Worm (Caenorhabditis elegans) whole organism, L4 larva: ENCODE data around the gene cit-1.1.

ENCODE experiments used
- Y105C5A.15 ChIP-seq: fragments of 200-800 bp; sonication (Bioruptor generic); IDR thresholded peaks from 2 replicates; pipeline ENCODE4 v1.3.6; 2022; ENCODE audit warnings: missing genetic modification characterization, missing compliant biosample characterization
- aha-1 ChIP-seq: fragments of 150-350 bp; peaks from one replicate; lab custom pipeline; 2014; ENCODE audit warnings: missing biosample characterization, missing genetic modification characterization
- cey-2 ChIP-seq: sonication (generic microtip); optimal IDR thresholded peaks from 3 replicates; lab custom pipeline; 2017; ENCODE audit warnings: missing genetic modification characterization, mild to moderate bottlenecking, missing compliant biosample characterization, antibody characterized with exemption, borderline replicate concordance; ENCODE audit not compliant: insufficient read depth
- dve-1 ChIP-seq: sonication (generic microtip); optimal IDR thresholded peaks from 2 replicates; lab custom pipeline; 2017; ENCODE audit warnings: antibody characterized with exemption, mild to moderate bottlenecking, missing genetic modification characterization, missing compliant biosample characterization; ENCODE audit not compliant: insufficient read depth
- fkh-10 ChIP-seq: fragments of 150-350 bp; optimal IDR thresholded peaks from 2 replicates; lab custom pipeline; 2014; ENCODE audit warnings: missing biosample characterization, missing genetic modification reagents, missing genetic modification characterization
- fos-1 ChIP-seq: fragments of 150-350 bp; optimal IDR thresholded peaks from 2 replicates; lab custom pipeline; 2014; ENCODE audit warnings: missing biosample characterization, missing genetic modification characterization
- jun-1 ChIP-seq: fragments of 150-350 bp; optimal IDR thresholded peaks from 2 replicates; lab custom pipeline; 2014; ENCODE audit warnings: missing biosample characterization, missing genetic modification reagents, missing genetic modification characterization
- mxl-3 ChIP-seq: fragments of 200-800 bp; sonication (Bioruptor generic); optimal IDR thresholded peaks from 2 replicates; lab custom pipeline; 2018; ENCODE audit warnings: mild to moderate bottlenecking, missing genetic modification characterization, missing compliant biosample characterization
- nhr-11 ChIP-seq: fragments of 150-350 bp; optimal IDR thresholded peaks from 2 replicates; lab custom pipeline; 2014; ENCODE audit warnings: missing biosample characterization, missing genetic modification characterization
- nhr-111 ChIP-seq: fragments of 200-800 bp; sonication (Bioruptor generic); optimal IDR thresholded peaks from 2 replicates; lab custom pipeline; 2018; ENCODE audit warnings: mild to moderate bottlenecking, missing genetic modification characterization, missing compliant biosample characterization
- pha-4 ChIP-seq, 2 experiments: fragments of 150-350 bp in 1 of 2; fragments of 200-800 bp in 1 of 2; sonication (Bioruptor generic) in 1 of 2; IDR thresholded peaks in 1 of 2; optimal IDR thresholded peaks in 1 of 2; 2 replicates each; pipeline versions ENCODE4 v1.3.6 to Lab custom; 2014 to 2022; ENCODE audit warnings: missing genetic modification characterization in 2 of 2, missing genetic modification reagents in 2 of 2, missing biosample characterization in 1 of 2, missing compliant biosample characterization in 1 of 2
- skn-1 ChIP-seq: fragments of 150-350 bp; optimal IDR thresholded peaks from 2 replicates; lab custom pipeline; 2014; ENCODE audit warnings: missing biosample characterization, missing genetic modification characterization
- zag-1 ChIP-seq: fragments of 150-350 bp; optimal IDR thresholded peaks from 2 replicates; lab custom pipeline; 2014; ENCODE audit warnings: missing biosample characterization, missing genetic modification characterization

- TF ChIP-seq fos-1 (tag; lab: Kevin White, UChicago): no peak
- no peak for TF ChIP-seq nhr-111 (GFP tag; lab: Kevin White, UChicago)
- TF ChIP-seq nhr-11 (tag; lab: Kevin White, UChicago): no peak
- TF ChIP-seq skn-1 (tag; lab: Kevin White, UChicago): no peak
- TF ChIP-seq mxl-3 (GFP tag; lab: Kevin White, UChicago): no peak
- TF ChIP-seq aha-1 (tag; lab: Kevin White, UChicago): no peak
- TF ChIP-seq pha-4 (GFP tag; IDR thresholded peaks at IDR 0.05; lab: Robert Waterston, UW): no peak
- TF ChIP-seq pha-4 (tag; optimal IDR thresholded peaks at IDR 0.05; lab: Kevin White, UChicago): no peak
- no peak for TF ChIP-seq zag-1 (tag; lab: Kevin White, UChicago)
- no peak for TF ChIP-seq jun-1 (tag; lab: Kevin White, UChicago)
- no peak for TF ChIP-seq fkh-10
- TF ChIP-seq Y105C5A.15 (GFP tag; lab: Robert Waterston, UW): no peak
- TF ChIP-seq dve-1 (tag; lab: Kevin White, UChicago): no peak
- TF ChIP-seq cey-2: no peak
Observed at ce11 chrIII:7981233-7981632, 28.4 kb downstream of the cit-1.1 start.
